Fruit fly (Drosophila melanogaster) whole organism, embryonic: ENCODE data around the gene VhaPPA1-2.

Experiments used
- Aef1 ChIP-seq: fragments of 200-800 bp; sonication (Bioruptor generic); IDR thresholded peaks from 3 replicates; pipeline ENCODE4 v1.3.6; 2022; ENCODE audit warnings: missing biosample characterization, missing genetic modification characterization
- B-H2 ChIP-seq: fragments of 200-800 bp; sonication (Bioruptor generic); optimal IDR thresholded peaks from 2 replicates; lab custom pipeline; 2018; ENCODE audit warnings: missing biosample characterization, mild to moderate bottlenecking, missing genetic modification characterization
- CG10565 ChIP-seq: fragments of 200-800 bp; sonication (Bioruptor generic); optimal IDR thresholded peaks from 3 replicates; lab custom pipeline; 2016; ENCODE audit warnings: missing biosample characterization, mild to moderate bottlenecking, missing genetic modification characterization
- CG11085 ChIP-seq: fragments of 200-800 bp; sonication (Bioruptor generic); IDR thresholded peaks from 2 replicates; pipeline ENCODE4 v1.3.6; 2022; ENCODE audit warnings: missing biosample characterization, missing genetic modification characterization
- CG11398 ChIP-seq: fragments of 200-800 bp; sonication (Bioruptor generic); optimal IDR thresholded peaks from 2 replicates; lab custom pipeline; 2016; ENCODE audit warnings: missing biosample characterization, missing genetic modification characterization
- CG11456 ChIP-seq: fragments of 200-800 bp; sonication (Bioruptor generic); IDR thresholded peaks from 3 replicates; pipeline ENCODE4 v1.3.6; 2022; ENCODE audit warnings: missing biosample characterization, missing genetic modification characterization
- CG12769 ChIP-seq: fragments of 200-800 bp; sonication (Bioruptor generic); optimal IDR thresholded peaks from 2 replicates; lab custom pipeline; 2019; ENCODE audit warnings: missing biosample characterization, mild to moderate bottlenecking, missing genetic modification characterization, moderate library complexity
- CG14050 ChIP-seq: fragments of 200-800 bp; sonication (Bioruptor generic); IDR thresholded peaks from 3 replicates; pipeline ENCODE4 v1.3.6; 2022; ENCODE audit warnings: missing biosample characterization, missing genetic modification characterization
- CG15696 ChIP-seq: fragments of 200-800 bp; sonication (Bioruptor generic); optimal IDR thresholded peaks from 2 replicates; lab custom pipeline; 2019; ENCODE audit warnings: missing biosample characterization, mild to moderate bottlenecking, missing genetic modification characterization, moderate library complexity
- CG1603 ChIP-seq: fragments of 200-800 bp; sonication (Bioruptor generic); optimal IDR thresholded peaks from 2 replicates; lab custom pipeline; 2019; ENCODE audit warnings: missing biosample characterization, mild to moderate bottlenecking, missing genetic modification characterization, moderate library complexity
- CG17186 ChIP-seq: fragments of 200-800 bp; sonication (Bioruptor generic); optimal IDR thresholded peaks from 3 replicates; lab custom pipeline; 2017; ENCODE audit warnings: missing biosample characterization, missing genetic modification reagents, missing genetic modification characterization
- CG17328 ChIP-seq: fragments of 200-800 bp; sonication (Bioruptor generic); IDR thresholded peaks from 2 replicates; pipeline ENCODE4 v1.3.6; 2022; ENCODE audit warnings: missing biosample characterization, missing genetic modification characterization
- CG2202 ChIP-seq: fragments of 200-800 bp; sonication (Bioruptor generic); optimal IDR thresholded peaks from 2 replicates; lab custom pipeline; 2018; ENCODE audit warnings: missing biosample characterization, mild to moderate bottlenecking, missing genetic modification characterization
- CG30020 ChIP-seq: fragments of 200-800 bp; optimal IDR thresholded peaks from 2 replicates; lab custom pipeline; 2019; ENCODE audit warnings: missing biosample characterization, mild to moderate bottlenecking, missing genetic modification characterization, moderate library complexity
- CG4404 ChIP-seq: fragments of 200-800 bp; sonication (Bioruptor generic); IDR thresholded peaks from 2 replicates; pipeline ENCODE4 v1.3.6; 2022; ENCODE audit warnings: missing biosample characterization, missing genetic modification characterization
- CG6765 ChIP-seq: fragments of 200-800 bp; sonication (Bioruptor generic); optimal IDR thresholded peaks from 3 replicates; lab custom pipeline; 2017; ENCODE audit warnings: missing biosample characterization, mild to moderate bottlenecking, missing genetic modification characterization
- CG7786 ChIP-seq: fragments of 200-800 bp; sonication (Bioruptor generic); optimal IDR thresholded peaks from 2 replicates; lab custom pipeline; 2016; ENCODE audit warnings: missing biosample characterization, missing genetic modification characterization
- CG7839 ChIP-seq: fragments of 200-800 bp; sonication (Bioruptor generic); optimal IDR thresholded peaks from 3 replicates; lab custom pipeline; 2018; ENCODE audit warnings: missing biosample characterization, mild to moderate bottlenecking, missing genetic modification characterization, moderate library complexity
- E2f2 ChIP-seq: fragments of 200-800 bp; sonication (Bioruptor generic); IDR thresholded peaks from 2 replicates; pipeline ENCODE4 v1.3.6; 2022; ENCODE audit warnings: missing biosample characterization, missing genetic modification characterization
- Ets65A ChIP-seq: fragments of 200-800 bp; sonication (Bioruptor generic); peaks from one replicate; lab custom pipeline; 2016; ENCODE audit warnings: missing biosample characterization, missing genetic modification characterization
- Hand ChIP-seq: fragments of 200-800 bp; sonication (Bioruptor generic); optimal IDR thresholded peaks from 2 replicates; lab custom pipeline; 2017; ENCODE audit warnings: mild to moderate bottlenecking, missing biosample characterization, missing genetic modification reagents, missing genetic modification characterization
- Hmx ChIP-seq: fragments of 200-800 bp; sonication (Bioruptor generic); optimal IDR thresholded peaks from 2 replicates; lab custom pipeline; 2016; ENCODE audit warnings: missing biosample characterization, missing genetic modification characterization
- Hr78 ChIP-seq, 2 experiments: fragments of 200-800 bp in 1 of 2; fragments of >200 bp in 1 of 2; sonication (Bioruptor generic) in 1 of 2; optimal IDR thresholded peaks; 2 replicates each; lab custom pipeline; 2017 to 2019; ENCODE audit warnings: missing biosample characterization in 2 of 2, missing genetic modification characterization in 2 of 2, mild to moderate bottlenecking in 1 of 2, moderate library complexity in 1 of 2
- Lhr ChIP-seq: fragments of 200-800 bp; sonication (Bioruptor generic); optimal IDR thresholded peaks from 3 replicates; lab custom pipeline; 2017; ENCODE audit warnings: mild to moderate bottlenecking, missing biosample characterization, missing genetic modification reagents, missing genetic modification characterization
- Max ChIP-seq: fragments of 200-800 bp; sonication (Bioruptor generic); optimal IDR thresholded peaks from 2 replicates; lab custom pipeline; 2016; ENCODE audit warnings: missing biosample characterization, mild to moderate bottlenecking, missing genetic modification characterization
- Med ChIP-seq: fragments of 200-800 bp; sonication (Bioruptor generic); peaks from one replicate; lab custom pipeline; 2016; ENCODE audit warnings: missing biosample characterization, missing genetic modification characterization, mild to moderate bottlenecking, inconsistent platforms, moderate library complexity
- Opbp ChIP-seq: fragments of 200-800 bp; sonication (Bioruptor generic); IDR thresholded peaks from 3 replicates; pipeline ENCODE4 v1.3.6; 2022; ENCODE audit warnings: missing biosample characterization, missing genetic modification characterization; ENCODE audit not compliant: partially characterized antibody
- Side ChIP-seq: fragments of 200-800 bp; sonication (Bioruptor generic); optimal IDR thresholded peaks from 2 replicates; lab custom pipeline; 2016; ENCODE audit warnings: missing biosample characterization, missing genetic modification characterization
- Sin3A ChIP-seq: fragments of >200 bp; optimal IDR thresholded peaks from 2 replicates; lab custom pipeline; 2018
- Xrp1 ChIP-seq: fragments of 200-800 bp; sonication (Bioruptor generic); IDR thresholded peaks from 2 replicates; pipeline ENCODE4 v1.3.6; 2022; ENCODE audit warnings: missing biosample characterization, missing genetic modification characterization
- abd-A ChIP-seq: fragments of 200-800 bp; sonication (Bioruptor generic); optimal IDR thresholded peaks from 3 replicates; lab custom pipeline; 2019; ENCODE audit warnings: missing biosample characterization, mild to moderate bottlenecking, missing genetic modification characterization, moderate library complexity
- bowl ChIP-seq: fragments of 200-800 bp; sonication (Bioruptor generic); IDR thresholded peaks from 2 replicates; pipeline ENCODE4 v1.3.6; 2022; ENCODE audit warnings: missing biosample characterization, missing genetic modification characterization
- br ChIP-seq: fragments of >200 bp; optimal IDR thresholded peaks from 2 replicates; lab custom pipeline; 2017
- cad ChIP-seq: fragments of >200 bp; optimal IDR thresholded peaks from 2 replicates; lab custom pipeline; 2017; ENCODE audit warnings: missing biosample characterization, missing genetic modification characterization
- cato ChIP-seq: fragments of 200-800 bp; sonication (Bioruptor generic); optimal IDR thresholded peaks from 2 replicates; lab custom pipeline; 2016; ENCODE audit warnings: missing biosample characterization, missing genetic modification characterization, borderline replicate concordance
- crp ChIP-seq, 2 experiments: fragments of 200-800 bp; sonication (Bioruptor generic); optimal IDR thresholded peaks; 2 replicates in 1 of 2; 3 replicates in 1 of 2; lab custom pipeline; 2017; ENCODE audit warnings: missing biosample characterization in 2 of 2, missing genetic modification characterization in 2 of 2, mild to moderate bottlenecking in 1 of 2, moderate library complexity in 1 of 2
- da ChIP-seq: fragments of 200-800 bp; sonication (Bioruptor generic); optimal IDR thresholded peaks from 2 replicates; lab custom pipeline; 2016; ENCODE audit warnings: missing biosample characterization, missing genetic modification characterization
- exex ChIP-seq: fragments of 200-800 bp; sonication (Bioruptor generic); optimal IDR thresholded peaks from 4 replicates; lab custom pipeline; 2018; ENCODE audit warnings: missing biosample characterization, mild to moderate bottlenecking, missing genetic modification characterization, moderate library complexity
- gem ChIP-seq: fragments of 200-800 bp; sonication (Bioruptor generic); optimal IDR thresholded peaks from 2 replicates; lab custom pipeline; 2019; ENCODE audit warnings: missing biosample characterization, mild to moderate bottlenecking, missing genetic modification characterization, moderate library complexity
- gro ChIP-seq: fragments of 200-800 bp; sonication (Bioruptor generic); optimal IDR thresholded peaks from 2 replicates; lab custom pipeline; 2016; ENCODE audit warnings: missing biosample characterization, missing genetic modification characterization
- kah ChIP-seq: fragments of 200-800 bp; sonication (Bioruptor generic); optimal IDR thresholded peaks from 2 replicates; lab custom pipeline; 2018; ENCODE audit warnings: missing biosample characterization, mild to moderate bottlenecking, missing genetic modification characterization
- lab ChIP-seq: fragments of 200-800 bp; sonication (Bioruptor generic); optimal IDR thresholded peaks from 3 replicates; lab custom pipeline; 2017; ENCODE audit warnings: missing biosample characterization, missing genetic modification characterization, mild to moderate bottlenecking, moderate library complexity, missing genetic modification reagents
- lmd ChIP-seq: fragments of 200-800 bp; sonication (Bioruptor generic); IDR thresholded peaks from 2 replicates; pipeline ENCODE4 v1.3.6; 2022; ENCODE audit warnings: missing biosample characterization, missing genetic modification characterization
- mam ChIP-seq: fragments of 200-800 bp; sonication (Bioruptor generic); optimal IDR thresholded peaks from 3 replicates; lab custom pipeline; 2016; ENCODE audit warnings: missing biosample characterization, missing genetic modification characterization
- prd ChIP-seq, 3 experiments: fragments of >200 bp in 2 of 3; fragments of 200-800 bp in 1 of 3; sonication (Bioruptor generic) in 1 of 3; optimal IDR thresholded peaks in 2 of 3; IDR thresholded peaks in 1 of 3; 2 replicates in 2 of 3; 3 replicates in 1 of 3; pipeline versions ENCODE4 v1.3.6 to Lab custom; 2017 to 2022; ENCODE audit warnings: missing biosample characterization in 1 of 3, missing genetic modification characterization in 1 of 3
- stwl ChIP-seq: fragments of 200-800 bp; sonication (Bioruptor generic); optimal IDR thresholded peaks from 3 replicates; lab custom pipeline; 2018; ENCODE audit warnings: missing biosample characterization, mild to moderate bottlenecking, missing genetic modification characterization, moderate library complexity
- tap ChIP-seq: fragments of 200-800 bp; optimal IDR thresholded peaks from 3 replicates; lab custom pipeline; 2019; ENCODE audit warnings: missing biosample characterization, mild to moderate bottlenecking, missing genetic modification characterization, moderate library complexity
- tup ChIP-seq: fragments of 200-800 bp; sonication (Bioruptor generic); optimal IDR thresholded peaks from 2 replicates; lab custom pipeline; 2016; ENCODE audit warnings: missing biosample characterization, mild to moderate bottlenecking, missing genetic modification characterization, moderate library complexity
- vfl ChIP-seq: fragments of 200-800 bp; sonication (Bioruptor generic); optimal IDR thresholded peaks from 2 replicates; lab custom pipeline; 2016; ENCODE audit warnings: missing biosample characterization, missing genetic modification characterization
- wek ChIP-seq: fragments of 200-800 bp; sonication (Bioruptor generic); optimal IDR thresholded peaks from 3 replicates; lab custom pipeline; 2018; ENCODE audit warnings: missing biosample characterization, mild to moderate bottlenecking, missing genetic modification characterization, moderate library complexity
- zfh2 ChIP-seq: fragments of 200-800 bp; sonication (Bioruptor generic); optimal IDR thresholded peaks from 2 replicates; lab custom pipeline; 2016; ENCODE audit warnings: missing biosample characterization, missing genetic modification characterization

The VhaPPA1-2 gene

DNA sequence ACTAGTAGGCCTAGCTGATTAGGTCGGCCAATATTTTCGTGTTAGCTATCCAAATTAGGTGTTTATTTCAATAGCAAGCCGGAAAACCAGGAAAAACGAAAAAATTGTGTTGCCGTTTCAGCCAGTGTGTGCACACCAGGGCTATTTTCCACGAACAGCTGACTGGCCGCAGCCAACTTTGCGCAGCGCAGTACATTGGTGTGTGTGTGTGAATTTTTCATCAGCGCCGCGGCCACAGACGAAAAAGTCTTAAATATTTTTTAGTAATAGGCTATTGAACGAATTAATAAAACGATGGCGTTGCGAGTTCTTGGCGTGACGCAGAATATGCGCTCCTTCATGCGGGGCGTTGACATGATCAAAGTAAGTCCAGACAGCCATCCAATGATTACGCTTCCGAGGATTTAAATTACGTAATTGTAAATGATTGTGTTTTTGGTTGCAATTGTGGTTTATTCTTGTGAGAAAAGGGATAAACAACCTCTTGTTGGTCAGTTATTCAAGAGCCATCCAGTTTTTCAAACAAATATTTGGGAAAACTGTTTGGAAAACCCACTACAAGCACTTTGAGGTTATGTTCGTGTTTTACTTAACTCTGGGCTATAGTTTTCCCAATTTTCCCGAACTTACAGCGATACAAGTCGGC, 9.9 kb downstream of the VhaPPA1-2 start, which contains the start of the genes CycC and UQCR-C1 (continued):
- no peak for TF ChIP-seq Hr78 (GFP tag; optimal IDR thresholded peaks at IDR 0.05; lab: Kevin White, UChicago)
- TF ChIP-seq B-H2 (GFP tag; lab: Kevin White, UChicago), result no peak
- TF ChIP-seq cato (GFP tag; lab: Kevin White, UChicago), result no peak
- no peak for TF ChIP-seq CG11085
- no peak for TF ChIP-seq tup (GFP tag; lab: Kevin White, UChicago)
- TF ChIP-seq CG17186 (GFP tag; lab: Kevin White, UChicago), result peak; percentile 94
- no peak for TF ChIP-seq CG15696 (tag; lab: Kevin White, UChicago)
- TF ChIP-seq CG14050 (GFP tag; lab: Robert Waterston, UW), result no peak
- no peak for TF ChIP-seq Hand (GFP tag; lab: Kevin White, UChicago)
- peak; percentile 69 for TF ChIP-seq Med (GFP tag; lab: Kevin White, UChicago)
- TF ChIP-seq CG17328, result no peak
- no peak for TF ChIP-seq CG7786 (GFP tag; lab: Kevin White, UChicago)
- peak; percentile 100 for TF ChIP-seq Opbp (GFP tag; lab: Robert Waterston, UW)
- TF ChIP-seq br, result no peak
- no peak for TF ChIP-seq CG11456
- no peak for TF ChIP-seq CG7839
- TF ChIP-seq gem (tag; lab: Kevin White, UChicago), result no peak
- TF ChIP-seq Xrp1, result no peak
- peak; percentile 97 to 99 for TF ChIP-seq crp (GFP tag; optimal IDR thresholded peaks at IDR 0.05; lab: Kevin White, UChicago)
- no peak for TF ChIP-seq exex (tag; lab: Kevin White, UChicago)
- TF ChIP-seq CG4404 (GFP tag; lab: Robert Waterston, UW), result no peak
- no peak for TF ChIP-seq Max (GFP tag; lab: Kevin White, UChicago)
- TF ChIP-seq prd (optimal IDR thresholded peaks at IDR 0.05; lab: Kevin White, UChicago), result no peak
- no peak for TF ChIP-seq prd (GFP tag; IDR thresholded peaks at IDR 0.05; lab: Robert Waterston, UW)
- peak; percentile 64 for TF ChIP-seq CG1603 (tag; lab: Kevin White, UChicago)
- no peak for TF ChIP-seq gro (GFP tag; lab: Kevin White, UChicago)
- TF ChIP-seq lab, result no peak
- no peak for TF ChIP-seq wek (GFP tag; lab: Kevin White, UChicago)
- TF ChIP-seq vfl (GFP tag; lab: Kevin White, UChicago), result no peak
- peak; percentile 62 for TF ChIP-seq stwl (tag; lab: Kevin White, UChicago)
- TF ChIP-seq mam (GFP tag; lab: Kevin White, UChicago), result no peak
- no peak for TF ChIP-seq Aef1 (GFP tag; lab: Robert Waterston, UW)
- TF ChIP-seq tap (tag; lab: Kevin White, UChicago), result no peak
- no peak for TF ChIP-seq CG10565 (GFP tag; lab: Kevin White, UChicago)
- TF ChIP-seq kah (GFP tag; lab: Kevin White, UChicago), result no peak
- TF ChIP-seq Hmx, result no peak
- no peak for TF ChIP-seq abd-A (tag; lab: Kevin White, UChicago)
- peak; percentile 38 for TF ChIP-seq Sin3A (lab: Kevin White, UChicago)
- TF ChIP-seq CG12769 (tag; lab: Kevin White, UChicago), result no peak
- no peak for TF ChIP-seq lmd (GFP tag; lab: Robert Waterston, UW)
- TF ChIP-seq cad (GFP tag; lab: Kevin White, UChicago), result no peak
- TF ChIP-seq bowl, result no peak
- no peak for TF ChIP-seq Lhr
- no peak for TF ChIP-seq Ets65A (GFP tag; lab: Kevin White, UChicago)
- TF ChIP-seq Side (GFP tag; lab: Kevin White, UChicago), result no peak
- no peak for TF ChIP-seq CG2202 (tag; lab: Kevin White, UChicago)
- TF ChIP-seq zfh2 (GFP tag; lab: Kevin White, UChicago), result no peak
- TF ChIP-seq CG11398 (GFP tag; lab: Kevin White, UChicago), result no peak
- no peak for TF ChIP-seq CG6765 (GFP tag; lab: Kevin White, UChicago)
- TF ChIP-seq CG30020, result peak; percentile 33
- peak; percentile 37 for TF ChIP-seq E2f2
- no peak for TF ChIP-seq da (GFP tag; lab: Kevin White, UChicago)
